Fruit fly (Drosophila melanogaster): ENCODE measurements around the gene CG13085.
A peak's percentile ranks its signal among the peaks of the same experiment; 100 is the strongest.

The CG13085 gene

dm6 chr2L:19463405-19463804 is 39.6 kb downstream of the CG13085 start (continued):
- TF ChIP-seq ss (GFP tag; optimal IDR thresholded peaks at IDR 0.05), result no peak
- peak; percentile 52 for TF ChIP-seq CG6276 (GFP tag; optimal IDR thresholded peaks at IDR 0.05)
- TF ChIP-seq topi (GFP tag; optimal IDR thresholded peaks at IDR 0.05), result no peak
- TF ChIP-seq CG11294 (GFP tag; IDR thresholded peaks at IDR 0.05), result no peak
- TF ChIP-seq Sox14 (GFP tag; optimal IDR thresholded peaks at IDR 0.05), result peak; percentile 0
- peak; percentile 9 for TF ChIP-seq CG3919 (GFP tag; optimal IDR thresholded peaks at IDR 0.05)
- TF ChIP-seq svp (GFP tag), result peak; percentile 48
- no peak for TF ChIP-seq CG8119 (GFP tag; IDR thresholded peaks at IDR 0.05)
- no peak for TF ChIP-seq CG8319 (GFP tag; optimal IDR thresholded peaks at IDR 0.05)

dm6 chr2L:19463824-19464317 is 40.0 kb downstream of the CG13085 start, which contains the start of gene tj:
Gene tj (plus strand): TSS chr2L:19464267.
- TF ChIP-seq Lpt (GFP tag; optimal IDR thresholded peaks at IDR 0.05) (no peak), Eip78C (GFP tag) (peak; percentile 12), svp (GFP tag) (peak; percentile 60), CG6163 (GFP tag; IDR thresholded peaks at IDR 0.05) (0 out of 3 replicates have a peak, but pooled peaks have one; percentile 22)

dm6 chr2L:19469090-19469489 is 45.2 kb downstream of the CG13085 start:
- TF ChIP-seq eg (GFP tag; IDR thresholded peaks at IDR 0.05) (no peak), svp (GFP tag) (peak; percentile 99), CG6163 (GFP tag; IDR thresholded peaks at IDR 0.05) (no peak), vri (GFP tag; optimal IDR thresholded peaks at IDR 0.05) (peak; percentile 34)

dm6 chr2L:19469751-19470150 is 45.9 kb downstream of the CG13085 start:
- TF ChIP-seq Blimp-1 (GFP tag; optimal IDR thresholded peaks at IDR 0.05), result no peak
- TF ChIP-seq cyc (GFP tag; optimal IDR thresholded peaks at IDR 0.05), result no peak
- TF ChIP-seq CG8119 (GFP tag; IDR thresholded peaks at IDR 0.05), result no peak
- no peak for TF ChIP-seq CG9139 (GFP tag; optimal IDR thresholded peaks at IDR 0.05)
- TF ChIP-seq Hr4 (GFP tag; optimal IDR thresholded peaks at IDR 0.05), result no peak
- TF ChIP-seq achi (GFP tag; optimal IDR thresholded peaks at IDR 0.05), result peak; percentile 16
- TF ChIP-seq acj6 (GFP tag; optimal IDR thresholded peaks at IDR 0.05), result peak; percentile 0
- peak; percentile 14 for TF ChIP-seq CG10631 (GFP tag; optimal IDR thresholded peaks at IDR 0.05)
- no peak for TF ChIP-seq ss (GFP tag; optimal IDR thresholded peaks at IDR 0.05)

dm6 chr2L:19472256-19472655 is 48.4 kb downstream of the CG13085 start:
- TF ChIP-seq CG10631 (GFP tag; optimal IDR thresholded peaks at IDR 0.05) (no peak), ss (GFP tag; optimal IDR thresholded peaks at IDR 0.05) (no peak), CG4318 (GFP tag; optimal IDR thresholded peaks at IDR 0.05) (no peak), Met (GFP tag; optimal IDR thresholded peaks at IDR 0.05) (no peak), Ets21C (GFP tag; optimal IDR thresholded peaks at IDR 0.05) (no peak), CG11762 (GFP tag; optimal IDR thresholded peaks at IDR 0.05; ENCODE audit: insufficient read depth) (no peak), CG8119 (GFP tag; IDR thresholded peaks at IDR 0.05) (no peak), topi (GFP tag; optimal IDR thresholded peaks at IDR 0.05) (no peak), eg (GFP tag; IDR thresholded peaks at IDR 0.05) (no peak), spab (GFP tag; optimal IDR thresholded peaks at IDR 0.05) (no peak), achi (GFP tag; optimal IDR thresholded peaks at IDR 0.05) (no peak), svp (GFP tag) (no peak), CG1621 (tag; optimal IDR thresholded peaks at IDR 0.05) (no peak), pdm3 (GFP tag; optimal IDR thresholded peaks at IDR 0.05) (no peak), CG10669 (GFP tag; optimal IDR thresholded peaks at IDR 0.05) (no peak), Eip78C (GFP tag) (no peak), salr (GFP tag; optimal IDR thresholded peaks at IDR 0.05) (no peak)

dm6 chr2L:19473397-19474009 is 49.7 kb downstream of the CG13085 start:
- TF ChIP-seq svp (GFP tag) (peak; percentile 59), achi (GFP tag; optimal IDR thresholded peaks at IDR 0.05) (no peak)
